Worm (Caenorhabditis elegans) whole organism, late embryonic: ENCODE measurements around the gene folt-2.

ENCODE experiments used
- T23F11.4 ChIP-seq: fragments of 200-800 bp; sonication (Bioruptor generic); optimal IDR thresholded peaks from 2 replicates; lab custom pipeline; 2018; ENCODE audit warnings: mild to moderate bottlenecking, missing genetic modification characterization, missing compliant biosample characterization
- elt-2 ChIP-seq: sonication (generic microtip); optimal IDR thresholded peaks from 2 replicates; lab custom pipeline; 2016; ENCODE audit warnings: missing genetic modification reagents, missing genetic modification characterization, missing compliant biosample characterization
- hlh-30 ChIP-seq: sonication (generic microtip); optimal IDR thresholded peaks from 2 replicates; lab custom pipeline; 2017; ENCODE audit warnings: antibody characterized with exemption, missing genetic modification characterization, missing compliant biosample characterization; ENCODE audit not compliant: insufficient read depth
- sox-4 ChIP-seq: sonication (generic microtip); optimal IDR thresholded peaks from 2 replicates; lab custom pipeline; 2017; ENCODE audit warnings: mild to moderate bottlenecking, missing genetic modification characterization, inconsistent platforms, missing compliant biosample characterization
- unc-42 ChIP-seq: sonication (generic microtip); optimal IDR thresholded peaks from 2 replicates; lab custom pipeline; 2016; ENCODE audit warnings: missing genotype, missing genetic modification characterization, missing compliant biosample characterization

DNA sequence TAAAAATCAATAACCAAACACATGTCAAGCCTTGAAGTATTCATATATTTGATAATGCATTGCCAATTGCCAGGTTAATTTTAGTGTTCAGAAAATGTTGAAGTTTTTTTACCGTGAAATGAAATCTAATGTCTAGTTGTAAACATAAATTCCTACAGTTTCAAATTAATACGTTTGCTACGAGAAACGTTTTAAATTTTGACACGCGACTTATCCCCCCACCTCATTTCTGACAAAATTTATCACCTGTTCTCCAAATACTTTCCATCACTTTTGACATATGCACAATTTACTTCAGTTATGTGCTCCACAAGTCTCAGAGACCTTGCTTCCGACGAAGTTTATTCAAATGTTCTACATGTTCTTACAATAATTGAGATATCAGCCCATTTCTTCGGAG is 38.5 kb upstream of the folt-2 start, which contains the start of gene srh-146:
- no peak for TF ChIP-seq unc-42 (tag; lab: Kevin White, UChicago)
- no peak for TF ChIP-seq T23F11.4
- no peak for TF ChIP-seq sox-4
- no peak for TF ChIP-seq elt-2 (tag; lab: Kevin White, UChicago)
- no peak for TF ChIP-seq hlh-30 (tag; lab: Kevin White, UChicago)
